Worm (Caenorhabditis elegans): ENCODE results near the gene hipr-1.

- no peak for TF ChIP-seq W03F9.2 (tag; optimal IDR thresholded peaks at IDR 0.05)
- no peak for TF ChIP-seq dao-5 (tag; optimal IDR thresholded peaks at IDR 0.05)
Measured at ce11 chrIII:8737391-8737790, 17.4 kb downstream of the hipr-1 start.
